Worm (Caenorhabditis elegans) whole organism, young adult: ENCODE measurements around the gene har-1.

ENCODE experiments used
- C06A6.2 ChIP-seq: fragments of 200-800 bp; sonication (Bioruptor generic); conservative IDR thresholded peaks from 2 replicates; pipeline ENCODE4 v1.3.6; 2022; ENCODE audit warnings: missing genetic modification characterization, missing compliant biosample characterization
- C17E4.6 ChIP-seq: fragments of 200-800 bp; sonication (Bioruptor generic); IDR thresholded peaks from 2 replicates; pipeline ENCODE4 v1.3.6; 2022; ENCODE audit warnings: missing genetic modification reagents, missing genetic modification characterization, missing compliant biosample characterization
- F22D6.2 ChIP-seq: sonication (generic microtip); optimal IDR thresholded peaks from 2 replicates; lab custom pipeline; 2016; ENCODE audit warnings: mild to moderate bottlenecking, missing genetic modification characterization, missing compliant biosample characterization
- F23B12.7 ChIP-seq: sonication (generic microtip); optimal IDR thresholded peaks from 2 replicates; lab custom pipeline; 2017; ENCODE audit warnings: missing genetic modification characterization, mild to moderate bottlenecking, missing compliant biosample characterization, antibody characterized with exemption, moderate library complexity; ENCODE audit not compliant: insufficient read depth
- F39B2.1 ChIP-seq: fragments of 200-800 bp; sonication (Bioruptor generic); IDR thresholded peaks from 2 replicates; pipeline ENCODE4 v1.3.6; 2022; ENCODE audit warnings: missing genetic modification reagents, missing genetic modification characterization, missing compliant biosample characterization
- F57A8.1 ChIP-seq: fragments of 200-800 bp; sonication (Bioruptor generic); optimal IDR thresholded peaks from 2 replicates; lab custom pipeline; 2018; ENCODE audit warnings: mild to moderate bottlenecking, missing genetic modification characterization, moderate library complexity, missing compliant biosample characterization
- T26A5.8 ChIP-seq: sonication (generic microtip); optimal IDR thresholded peaks from 2 replicates; lab custom pipeline; 2016; ENCODE audit warnings: missing genetic modification characterization, missing compliant biosample characterization
- Y67H2A.10 ChIP-seq: fragments of 200-800 bp; sonication (Bioruptor generic); conservative IDR thresholded peaks from 2 replicates; pipeline ENCODE4 v1.3.6; 2022; ENCODE audit warnings: missing genetic modification reagents, missing genetic modification characterization, missing compliant biosample characterization
- ama-1 ChIP-seq, 3 experiments: fragments of 150-350 bp in 1 of 3; sonication (generic microtip) in 2 of 3; optimal IDR thresholded peaks; 2 replicates each; lab custom pipeline; 2014 to 2018; ENCODE audit warnings: missing biosample characterization in 2 of 3, missing genetic modification characterization in 2 of 3, missing genetic modification reagents in 2 of 3
- attf-5 ChIP-seq: fragments of 200-800 bp; sonication (Bioruptor generic); optimal IDR thresholded peaks from 2 replicates; lab custom pipeline; 2018; ENCODE audit warnings: mild to moderate bottlenecking, missing genetic modification characterization, missing compliant biosample characterization
- cebp-1 ChIP-seq, 2 experiments: fragments of 200-800 bp in 1 of 2; sonication (Bioruptor generic) in 1 of 2; sonication (generic microtip) in 1 of 2; IDR thresholded peaks in 1 of 2; optimal IDR thresholded peaks in 1 of 2; 2 replicates each; pipeline versions ENCODE4 v1.3.6 to Lab custom; 2017 to 2022; ENCODE audit warnings: missing compliant biosample characterization in 2 of 2, missing genetic modification characterization in 2 of 2, mild to moderate bottlenecking in 1 of 2, missing genetic modification reagents in 1 of 2, moderate library complexity in 1 of 2
- cebp-2 ChIP-seq: fragments of 200-800 bp; sonication (Bioruptor generic); IDR thresholded peaks from 2 replicates; pipeline ENCODE4 v1.3.6; 2022; ENCODE audit warnings: missing genetic modification characterization, missing compliant biosample characterization
- ceh-58 ChIP-seq: fragments of 200-800 bp; sonication (Bioruptor generic); IDR thresholded peaks from 2 replicates; pipeline ENCODE4 v1.3.6; 2022; ENCODE audit warnings: missing genetic modification characterization, missing compliant biosample characterization
- dpl-1 ChIP-seq: fragments of 150-350 bp; optimal IDR thresholded peaks from 2 replicates; lab custom pipeline; 2014; ENCODE audit warnings: missing biosample characterization, missing genetic modification reagents, missing genetic modification characterization
- efl-1 ChIP-seq: fragments of 150-350 bp; optimal IDR thresholded peaks from 2 replicates; lab custom pipeline; 2014; ENCODE audit warnings: missing biosample characterization, missing genetic modification reagents, missing genetic modification characterization
- egl-18 ChIP-seq: fragments of 200-800 bp; sonication (Bioruptor generic); IDR thresholded peaks from 2 replicates; pipeline ENCODE4 v1.3.6; 2022; ENCODE audit warnings: missing genetic modification reagents, missing genetic modification characterization, missing compliant biosample characterization
- ekl-4 ChIP-seq: fragments of 200-800 bp; sonication (Bioruptor generic); IDR thresholded peaks from 2 replicates; pipeline ENCODE4 v1.3.6; 2022; ENCODE audit warnings: missing genetic modification reagents, missing genetic modification characterization, missing compliant biosample characterization
- hlh-12 ChIP-seq: sonication (generic microtip); optimal IDR thresholded peaks from 2 replicates; lab custom pipeline; 2016; ENCODE audit warnings: missing genetic modification characterization, missing compliant biosample characterization
- hmg-1.2 ChIP-seq: fragments of 200-800 bp; sonication (Bioruptor generic); IDR thresholded peaks from 2 replicates; pipeline ENCODE4 v1.3.6; 2022; ENCODE audit warnings: missing genetic modification reagents, missing genetic modification characterization, missing compliant biosample characterization
- hmg-20 ChIP-seq: fragments of 200-800 bp; sonication (Bioruptor generic); IDR thresholded peaks from 2 replicates; pipeline ENCODE4 v1.3.6; 2022; ENCODE audit warnings: missing genetic modification reagents, missing genetic modification characterization, missing compliant biosample characterization
- lin-35 ChIP-seq, 3 experiments: fragments of 150-350 bp in 2 of 3; sonication (generic microtip) in 1 of 3; optimal IDR thresholded peaks; 2 replicates each; lab custom pipeline; 2014 to 2018; ENCODE audit warnings: missing biosample characterization in 3 of 3, missing genetic modification characterization in 3 of 3, missing genetic modification reagents in 3 of 3
- lin-40 ChIP-seq: sonication (generic microtip); optimal IDR thresholded peaks from 2 replicates; lab custom pipeline; 2016; ENCODE audit warnings: missing genetic modification characterization, mild to moderate bottlenecking, missing compliant biosample characterization, missing genotype, missing genetic modification reagents
- lin-54 ChIP-seq: fragments of 200-800 bp; sonication (Bioruptor generic); optimal IDR thresholded peaks from 2 replicates; lab custom pipeline; 2018; ENCODE audit warnings: mild to moderate bottlenecking, missing genetic modification characterization, missing compliant biosample characterization
- lsl-1 ChIP-seq: fragments of 200-800 bp; sonication (Bioruptor generic); optimal IDR thresholded peaks from 2 replicates; lab custom pipeline; 2018; ENCODE audit warnings: mild to moderate bottlenecking, missing genetic modification characterization, moderate library complexity, missing compliant biosample characterization
- madf-6 ChIP-seq: fragments of 200-800 bp; sonication (Bioruptor generic); IDR thresholded peaks from 2 replicates; pipeline ENCODE4 v1.3.6; 2022; ENCODE audit warnings: missing genetic modification reagents, missing genetic modification characterization, missing compliant biosample characterization
- mcd-1 ChIP-seq: fragments of 200-800 bp; sonication (Bioruptor generic); IDR thresholded peaks from 2 replicates; pipeline ENCODE4 v1.3.6; 2022; ENCODE audit warnings: missing genetic modification reagents, missing genetic modification characterization, missing compliant biosample characterization
- mes-4 ChIP-seq: sonication (generic microtip); optimal IDR thresholded peaks from 2 replicates; lab custom pipeline; 2016; ENCODE audit warnings: missing genotype, missing genetic modification characterization, missing compliant biosample characterization
- nhr-179 ChIP-seq: sonication (generic microtip); optimal IDR thresholded peaks from 2 replicates; lab custom pipeline; 2016; ENCODE audit warnings: mild to moderate bottlenecking, missing genetic modification characterization, missing compliant biosample characterization
- nhr-27 ChIP-seq: fragments of 200-800 bp; sonication (Bioruptor generic); optimal IDR thresholded peaks from 2 replicates; lab custom pipeline; 2018; ENCODE audit warnings: mild to moderate bottlenecking, missing genetic modification characterization, moderate library complexity, missing compliant biosample characterization
- nhr-80 ChIP-seq: sonication (generic microtip); optimal IDR thresholded peaks from 2 replicates; lab custom pipeline; 2016; ENCODE audit warnings: missing genetic modification characterization, missing compliant biosample characterization
- nhr-90 ChIP-seq: sonication (generic microtip); optimal IDR thresholded peaks from 2 replicates; lab custom pipeline; 2016; ENCODE audit warnings: missing genotype, mild to moderate bottlenecking, missing genetic modification characterization, missing compliant biosample characterization
- pbrm-1 ChIP-seq: fragments of 200-800 bp; sonication (Bioruptor generic); IDR thresholded peaks from 2 replicates; pipeline ENCODE4 v1.3.6; 2022; ENCODE audit warnings: missing genetic modification reagents, missing genetic modification characterization, missing compliant biosample characterization
- rcor-1 ChIP-seq: fragments of 200-800 bp; sonication (Bioruptor generic); IDR thresholded peaks from 2 replicates; pipeline ENCODE4 v1.3.6; 2022; ENCODE audit warnings: missing genetic modification reagents, missing genetic modification characterization, missing compliant biosample characterization
- repo-1 ChIP-seq: sonication (generic microtip); optimal IDR thresholded peaks from 2 replicates; lab custom pipeline; 2017; ENCODE audit warnings: mild to moderate bottlenecking, missing genetic modification characterization, missing compliant biosample characterization
- sdz-38 ChIP-seq: sonication (generic microtip); optimal IDR thresholded peaks from 2 replicates; lab custom pipeline; 2016; ENCODE audit warnings: missing genotype, missing genetic modification characterization, missing compliant biosample characterization
- snpc-1.1 ChIP-seq: sonication (generic microtip); optimal IDR thresholded peaks from 2 replicates; lab custom pipeline; 2017; ENCODE audit warnings: missing genetic modification characterization, mild to moderate bottlenecking, missing compliant biosample characterization, antibody characterized with exemption, moderate library complexity, missing genotype, missing genetic modification reagents; ENCODE audit not compliant: insufficient read depth
- snpc-1.3 ChIP-seq: sonication (generic microtip); optimal IDR thresholded peaks from 2 replicates; lab custom pipeline; 2017; ENCODE audit warnings: missing genetic modification characterization, mild to moderate bottlenecking, missing compliant biosample characterization, antibody characterized with exemption, moderate library complexity, missing genotype, missing genetic modification reagents; ENCODE audit not compliant: insufficient read depth
- unc-62 ChIP-seq: fragments of 150-350 bp; optimal IDR thresholded peaks from 2 replicates; lab custom pipeline; 2014; ENCODE audit warnings: missing biosample characterization, missing genetic modification reagents, missing genetic modification characterization
- zfh-2 ChIP-seq: fragments of 200-800 bp; sonication (Bioruptor generic); conservative IDR thresholded peaks from 2 replicates; pipeline ENCODE4 v1.3.6; 2022; ENCODE audit warnings: missing genetic modification reagents, missing genetic modification characterization, missing compliant biosample characterization
- ztf-25 ChIP-seq: fragments of 200-800 bp; sonication (Bioruptor generic); IDR thresholded peaks from 2 replicates; pipeline ENCODE4 v1.3.6; 2022; ENCODE audit warnings: missing genetic modification reagents, missing genetic modification characterization, missing compliant biosample characterization

Gene har-1

ce11 chrIII:4187845-4188244 lies 36.0 kb downstream of the har-1 start, which contains the start of gene R74.2:
R74.2 (plus strand) TSS chrIII:4188160.
- no peak for TF ChIP-seq efl-1 (GFP tag; lab: Kevin White, UChicago)
- TF ChIP-seq dpl-1 (GFP tag; lab: Kevin White, UChicago): no peak
- TF ChIP-seq F22D6.2 (tag; lab: Kevin White, UChicago): no peak
- no peak for TF ChIP-seq C06A6.2
- TF ChIP-seq nhr-27 (tag; lab: Kevin White, UChicago): no peak
- no peak for TF ChIP-seq C17E4.6 (GFP tag; lab: Robert Waterston, UW)
- TF ChIP-seq sdz-38 (tag; lab: Kevin White, UChicago): no peak

ce11 chrIII:4189602-4190001 lies 37.7 kb downstream of the har-1 start:
- TF ChIP-seq hmg-20 (no peak), snpc-1.1 (tag; lab: Kevin White, UChicago) (no peak), cebp-2 (no peak)

ce11 chrIII:4190241-4190640 lies 38.4 kb downstream of the har-1 start, which contains the start of gene spp-28:
spp-28 (minus strand) TSS chrIII:4190341.
- TF ChIP-seq mes-4 (tag; lab: Kevin White, UChicago): no peak
- TF ChIP-seq, all 124 proteins: peak for 0

ce11 chrIII:4191091-4191638 lies 39.3 kb downstream of the har-1 start, which contains the start of gene dnj-16:
dnj-16 (plus strand) TSS chrIII:4191141.
- TF ChIP-seq lsl-1: peak; percentile 85
- no peak for TF ChIP-seq F22D6.2 (tag; lab: Kevin White, UChicago)
- no peak for TF ChIP-seq pbrm-1 (GFP tag; lab: Robert Waterston, UW)
- peak; percentile 96 for TF ChIP-seq cebp-1 (GFP tag; IDR thresholded peaks at IDR 0.05; lab: Robert Waterston, UW)
- TF ChIP-seq cebp-1 (tag; optimal IDR thresholded peaks at IDR 0.05; lab: Kevin White, UChicago): peak; percentile 98
- peak; percentile 31 for TF ChIP-seq nhr-80 (tag; lab: Kevin White, UChicago)
- TF ChIP-seq snpc-1.3 (tag; lab: Kevin White, UChicago): peak; percentile 24
- no peak for TF ChIP-seq madf-6 (GFP tag; lab: Robert Waterston, UW)
- TF ChIP-seq attf-5 (GFP tag; lab: Kevin White, UChicago): peak; percentile 61
- peak; percentile 23; the same call in 1 of the 2 replicates for TF ChIP-seq hmg-1.2 (GFP tag; lab: Robert Waterston, UW)
- no peak for TF ChIP-seq repo-1 (tag; lab: Kevin White, UChicago)
- TF ChIP-seq hlh-12: no peak

ce11 chrIII:4193659-4194103 lies 41.8 kb downstream of the har-1 start, which contains the start of gene xbp-1:
xbp-1 (plus strand) TSS chrIII:4193809.
- no peak for TF ChIP-seq ztf-25 (GFP tag; lab: Robert Waterston, UW)
- TF ChIP-seq zfh-2 (GFP tag; lab: Robert Waterston, UW): peak; percentile 85
- no peak for TF ChIP-seq F39B2.1 (GFP tag; lab: Robert Waterston, UW)
- peak; percentile 64 for TF ChIP-seq mcd-1
- no peak for TF ChIP-seq Y67H2A.10 (GFP tag; lab: Robert Waterston, UW)
- peak; percentile 75 for TF ChIP-seq ama-1 (optimal IDR thresholded peaks at IDR 0.05; lab: Kevin White, UChicago)
- no peak for TF ChIP-seq ama-1 (GFP tag; optimal IDR thresholded peaks at IDR 0.05; lab: Kevin White, UChicago)
- TF ChIP-seq T26A5.8 (tag; lab: Kevin White, UChicago): no peak
- TF ChIP-seq ekl-4 (GFP tag; lab: Robert Waterston, UW): peak; percentile 78
- TF ChIP-seq F23B12.7 (tag; lab: Kevin White, UChicago): peak; percentile 31
- TF ChIP-seq nhr-27 (tag; lab: Kevin White, UChicago): no peak
- TF ChIP-seq rcor-1: peak; percentile 31
- TF ChIP-seq nhr-90 (tag; lab: Kevin White, UChicago): peak; percentile 79
- 0 out of 2 replicates have a peak, but pooled peaks have one; percentile 23 for TF ChIP-seq egl-18 (GFP tag; lab: Robert Waterston, UW)
- TF ChIP-seq lin-35 (GFP tag; optimal IDR thresholded peaks at IDR 0.05; lab: Kevin White, UChicago): peak in 1 of 3 experiments; percentile 48
- no peak for TF ChIP-seq ceh-58
- peak; percentile 76 for TF ChIP-seq unc-62 (GFP tag; lab: Kevin White, UChicago)
- no peak for TF ChIP-seq nhr-179 (tag; lab: Kevin White, UChicago)
- no peak for TF ChIP-seq F57A8.1
- TF ChIP-seq lin-54: peak; percentile 67
- TF ChIP-seq nhr-80 (tag; lab: Kevin White, UChicago): peak; percentile 100
- TF ChIP-seq lin-40 (tag; lab: Kevin White, UChicago): peak; percentile 84
- TF ChIP-seq hmg-1.2 (GFP tag; lab: Robert Waterston, UW): peak; percentile 68; the same call in 1 of the 2 replicates
